Worm (Caenorhabditis elegans): ENCODE results near the gene F42A10.9.

F42A10.9 gene

ce11 chrIII:6207046-6207445 lies 42.7 kb downstream of the F42A10.9 start:
- TF ChIP-seq dox-1 (GFP tag; IDR thresholded peaks at IDR 0.05) (peak; percentile 56; the same call in 1 of the 2 replicates), F33H1.4 (GFP tag; IDR thresholded peaks at IDR 0.05) (peak; percentile 26; the same call in 1 of the 2 replicates), mes-4 (tag; optimal IDR thresholded peaks at IDR 0.05) (no peak), repo-1 (tag; optimal IDR thresholded peaks at IDR 0.05) (no peak), nhr-90 (tag; optimal IDR thresholded peaks at IDR 0.05) (no peak), snpc-3.4 (tag; optimal IDR thresholded peaks at IDR 0.05) (no peak), ceh-58 (GFP tag; IDR thresholded peaks at IDR 0.05) (0 out of 2 replicates have a peak, but pooled peaks have one; percentile 57), C06A6.2 (GFP tag; conservative IDR thresholded peaks at IDR 0.05) (no peak), zim-3 (tag; optimal IDR thresholded peaks at IDR 0.05) (no peak), D2030.7 (GFP tag; IDR thresholded peaks at IDR 0.05) (peak; percentile 18; the same call in 1 of the 2 replicates), fkh-3 (tag; optimal IDR thresholded peaks at IDR 0.05) (no peak), F39B2.1 (GFP tag; IDR thresholded peaks at IDR 0.05) (no peak), nhr-27 (tag; optimal IDR thresholded peaks at IDR 0.05) (no peak), zfh-2 (GFP tag; conservative IDR thresholded peaks at IDR 0.05) (peak; percentile 49), nhr-80 (tag; optimal IDR thresholded peaks at IDR 0.05) (no peak), pha-4 (tag; optimal IDR thresholded peaks at IDR 0.05) (no peak), T07F8.4 (tag; optimal IDR thresholded peaks at IDR 0.05) (no peak)

- peak; percentile 69 for TF ChIP-seq lin-26 (GFP tag; IDR thresholded peaks at IDR 0.05)
- 0 out of 2 replicates have a peak, but pooled peaks have one; percentile 27 for TF ChIP-seq nfyb-1 (GFP tag; IDR thresholded peaks at IDR 0.05)
- TF ChIP-seq tlf-1 (GFP tag; optimal IDR thresholded peaks at IDR 0.05): peak; percentile 41
- 0 out of 2 replicates have a peak, but pooled peaks have one; percentile 31 for TF ChIP-seq Y95B8A.8 (GFP tag; IDR thresholded peaks at IDR 0.05)
- peak; percentile 23 for TF ChIP-seq hrde-1 (tag; optimal IDR thresholded peaks at IDR 0.05; ENCODE audit: borderline replicate concordance)
- no peak for TF ChIP-seq F10E7.11 (tag; optimal IDR thresholded peaks at IDR 0.05)
- TF ChIP-seq nhr-27 (tag; optimal IDR thresholded peaks at IDR 0.05): no peak
- peak; percentile 27; the same call in 1 of the 2 replicates for TF ChIP-seq ceh-100 (GFP tag; IDR thresholded peaks at IDR 0.05)
- peak; percentile 30; the same call in 1 of the 2 replicates for TF ChIP-seq hmg-1.2 (GFP tag; IDR thresholded peaks at IDR 0.05)
- peak; percentile 83 for TF ChIP-seq F49E8.2 (tag; optimal IDR thresholded peaks at IDR 0.05; ENCODE audit: insufficient read depth)
- no peak for TF ChIP-seq snpc-4 (GFP tag; optimal IDR thresholded peaks at IDR 0.05)
- TF ChIP-seq snpc-4 (tag; optimal IDR thresholded peaks at IDR 0.05): peak in 2 of 4 experiments; percentile 24
- TF ChIP-seq rcor-1 (GFP tag; IDR thresholded peaks at IDR 0.05): peak; percentile 62
- TF ChIP-seq B0336.3 (GFP tag; IDR thresholded peaks at IDR 0.05): peak; percentile 48; the same call in 1 of the 2 replicates
- TF ChIP-seq ama-1 (optimal IDR thresholded peaks at IDR 0.05): no peak
- peak in 1 of 2 experiments; percentile 75 for TF ChIP-seq ama-1 (GFP tag; optimal IDR thresholded peaks at IDR 0.05)
- TF ChIP-seq ztf-25 (GFP tag; IDR thresholded peaks at IDR 0.05): no peak
- peak; percentile 3 for TF ChIP-seq efl-1 (GFP tag; optimal IDR thresholded peaks at IDR 0.05)
- peak; percentile 18 for TF ChIP-seq xnd-1 (tag; optimal IDR thresholded peaks at IDR 0.05)
- TF ChIP-seq snpc-1.1 (tag; optimal IDR thresholded peaks at IDR 0.05; ENCODE audit: insufficient read depth): peak; percentile 65
- peak; percentile 16 for TF ChIP-seq lin-54 (GFP tag; optimal IDR thresholded peaks at IDR 0.05)
- TF ChIP-seq madf-6 (GFP tag; IDR thresholded peaks at IDR 0.05): peak; percentile 74
- TF ChIP-seq hsf-1 (GFP tag; IDR thresholded peaks at IDR 0.05): peak; percentile 61
- TF ChIP-seq ZK185.1 (tag; optimal IDR thresholded peaks at IDR 0.05; ENCODE audit: poor library complexity, severe bottlenecking): peak; percentile 25
- peak; percentile 61; the same call in 1 of the 2 replicates for TF ChIP-seq pbrm-1 (GFP tag; IDR thresholded peaks at IDR 0.05)
- TF ChIP-seq C06A6.2 (GFP tag; conservative IDR thresholded peaks at IDR 0.05): no peak
- peak; percentile 16 for TF ChIP-seq repo-1 (tag; optimal IDR thresholded peaks at IDR 0.05)
- TF ChIP-seq F39B2.1 (GFP tag; IDR thresholded peaks at IDR 0.05): peak; percentile 75; the same call in 1 of the 2 replicates
- TF ChIP-seq lsl-1 (GFP tag; optimal IDR thresholded peaks at IDR 0.05): peak; percentile 1
- peak; percentile 68; the same call in 1 of the 2 replicates for TF ChIP-seq Y56A3A.18 (GFP tag; IDR thresholded peaks at IDR 0.05)
- no peak for TF ChIP-seq K11D2.4 (GFP tag; IDR thresholded peaks at IDR 0.05)
- 0 out of 2 replicates have a peak, but pooled peaks have one; percentile 7 for TF ChIP-seq zfh-2 (GFP tag; conservative IDR thresholded peaks at IDR 0.05)
- TF ChIP-seq madf-3 (GFP tag; IDR thresholded peaks at IDR 0.05): peak; percentile 58; the same call in 1 of the 2 replicates
- TF ChIP-seq snpc-1.3 (tag; optimal IDR thresholded peaks at IDR 0.05; ENCODE audit: insufficient read depth): peak; percentile 42
- peak; percentile 54 for TF ChIP-seq snpc-3.4 (tag; optimal IDR thresholded peaks at IDR 0.05)
These were observed 43.5 kb downstream of the F42A10.9 start, which contains the start of gene C23G10.2 for ce11 chrIII:6207881-6208280. TSS of gene C23G10.2 (plus strand) at chrIII:6208064.

Measured in whole organism, young adult.